Worm (Caenorhabditis elegans): Measurements from ENCODE around the gene F38A5.8.
A peak's percentile ranks its signal among the peaks of the same experiment; 100 is the strongest.

DNA sequence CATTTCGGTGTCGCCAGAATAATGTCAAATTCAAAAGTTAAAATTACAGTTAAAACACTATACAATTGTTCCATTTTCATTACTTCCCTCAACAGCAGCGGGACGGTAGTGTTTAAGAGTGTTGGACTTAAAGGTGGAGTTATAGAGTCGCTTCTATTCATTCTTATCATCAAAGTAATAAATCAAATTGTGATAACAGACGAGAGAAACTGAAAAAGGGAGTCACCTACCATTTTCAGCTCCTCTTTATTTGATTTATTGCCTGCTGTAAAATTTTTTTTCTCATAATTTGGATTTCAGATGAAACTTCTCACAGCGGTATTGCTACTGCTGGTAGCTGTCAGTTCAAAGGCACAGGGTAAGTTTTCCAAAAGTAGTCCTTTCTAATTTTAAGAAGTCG lies 40.3 kb downstream of the F38A5.8 start, which contains the start of gene C01B10.6:
- TF ChIP-seq ama-1 (optimal IDR thresholded peaks at IDR 0.05) (no peak), lin-15B (tag; optimal IDR thresholded peaks at IDR 0.05) (no peak), egl-27 (tag; optimal IDR thresholded peaks at IDR 0.05) (no peak), fkh-10 (GFP tag; optimal IDR thresholded peaks at IDR 0.05) (no peak), pqm-1 (tag; optimal IDR thresholded peaks at IDR 0.05) (peak; percentile 34), gei-8 (GFP tag; optimal IDR thresholded peaks at IDR 0.05) (no peak), ceh-44 (GFP tag; IDR thresholded peaks at IDR 0.05) (no peak), F10B5.3 (tag; optimal IDR thresholded peaks at IDR 0.05) (no peak), snpc-4 (tag; optimal IDR thresholded peaks at IDR 0.05) (no peak), ceh-20 (GFP tag; IDR thresholded peaks at IDR 0.05) (no peak), ctbp-1 (GFP tag; IDR thresholded peaks at IDR 0.05) (no peak), skn-1 (tag; optimal IDR thresholded peaks at IDR 0.05) (no peak)
